Fruit fly (Drosophila melanogaster) whole organism, wandering third instar larva: ENCODE results near the gene Vm26Ac.

Experiments
- CG9705 ChIP-seq: fragments of 200-800 bp; sonication (Bioruptor generic); optimal IDR thresholded peaks from 2 replicates; lab custom pipeline; 2018; ENCODE audit warnings: missing biosample characterization, mild to moderate bottlenecking, missing genetic modification characterization
- Mio ChIP-seq: sonication (Bioruptor generic); optimal IDR thresholded peaks from 2 replicates; lab custom pipeline; 2016; ENCODE audit warnings: missing biosample characterization, missing genetic modification characterization
- N ChIP-seq: fragments of >200 bp; optimal IDR thresholded peaks from 2 replicates; lab custom pipeline; 2018; ENCODE audit warnings: missing biosample characterization, missing external identifiers, missing genetic modification characterization
- OdsH ChIP-seq: fragments of 200-800 bp; sonication (Bioruptor generic); optimal IDR thresholded peaks from 2 replicates; lab custom pipeline; 2016; ENCODE audit warnings: missing biosample characterization, mild to moderate bottlenecking, missing genetic modification characterization
- tai ChIP-seq: sonication (Bioruptor generic); optimal IDR thresholded peaks from 2 replicates; lab custom pipeline; 2016; ENCODE audit warnings: missing biosample characterization, missing genetic modification characterization

The Vm26Ac gene

dm6 chr2L:5910189-5910588 lies 48.2 kb downstream of the Vm26Ac start, which contains the start of gene CG14000:
Gene CG14000, minus strand, starts transcription at chr2L:5910289.
- TF ChIP-seq N (no peak), OdsH (GFP tag; lab: Kevin White, UChicago) (no peak), tai (GFP tag; lab: Kevin White, UChicago) (no peak), Mio (GFP tag; lab: Kevin White, UChicago) (no peak), CG9705 (GFP tag; lab: Kevin White, UChicago) (no peak)
